Worm (Caenorhabditis elegans): ENCODE results near the gene pelo-1.

- no peak for TF ChIP-seq unc-39 (tag; optimal IDR thresholded peaks at IDR 0.05)
- no peak for TF ChIP-seq nhr-11 (tag; optimal IDR thresholded peaks at IDR 0.05)
- TF ChIP-seq elt-2 (tag; optimal IDR thresholded peaks at IDR 0.05): no peak
- TF ChIP-seq nhr-237 (tag; optimal IDR thresholded peaks at IDR 0.05): no peak
- TF ChIP-seq unc-62 (GFP tag; optimal IDR thresholded peaks at IDR 0.05): no peak
- TF ChIP-seq ZK546.5 (tag; optimal IDR thresholded peaks at IDR 0.05): no peak
- TF ChIP-seq zag-1 (tag; optimal IDR thresholded peaks at IDR 0.05): no peak
- no peak for TF ChIP-seq ztf-11 (tag; optimal IDR thresholded peaks at IDR 0.05)
These were observed 5.2 kb upstream of the pelo-1 start, which contains the start of gene phlp-2 for ce11 chrIII:4209188-4209587.
